Worm (Caenorhabditis elegans): ENCODE measurements around the gene clp-6.

Gene clp-6

DNA sequence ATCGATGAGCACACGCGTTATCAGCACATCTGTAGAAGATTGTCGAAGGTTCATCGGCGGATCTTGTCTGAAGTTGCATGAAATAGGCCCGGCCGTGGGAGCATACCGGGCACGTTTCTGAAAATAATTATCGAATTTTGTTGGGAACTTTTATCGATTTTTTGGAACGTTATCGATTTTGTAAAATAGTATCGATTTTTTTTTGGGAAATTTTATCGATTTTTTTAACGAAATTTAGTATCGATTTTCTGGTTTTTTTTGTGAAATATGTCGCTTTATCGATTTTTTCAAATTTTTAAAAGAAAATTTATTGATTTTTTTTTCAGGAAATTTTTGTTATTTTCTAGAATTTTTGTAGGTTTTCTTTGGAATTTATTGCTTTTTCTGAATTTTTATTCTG is 26.1 kb downstream of the clp-6 start:
- TF ChIP-seq hlh-6 (tag; optimal IDR thresholded peaks at IDR 0.05) = no peak
- TF ChIP-seq lin-11 (tag; optimal IDR thresholded peaks at IDR 0.05) = no peak
- no peak for TF ChIP-seq sox-4 (tag; optimal IDR thresholded peaks at IDR 0.05)
- no peak for TF ChIP-seq ahr-1 (tag; optimal IDR thresholded peaks at IDR 0.05)
- TF ChIP-seq pha-4 (tag; optimal IDR thresholded peaks at IDR 0.05) = no peak
- TF ChIP-seq ceh-34 (tag; optimal IDR thresholded peaks at IDR 0.05) = no peak
- no peak for TF ChIP-seq fax-1 (tag; optimal IDR thresholded peaks at IDR 0.05)
- no peak for TF ChIP-seq rnt-1 (tag; optimal IDR thresholded peaks at IDR 0.05)
- TF ChIP-seq nhr-232 (tag; optimal IDR thresholded peaks at IDR 0.05) = no peak
- no peak for TF ChIP-seq sdc-2 (tag; optimal IDR thresholded peaks at IDR 0.05)
- no peak for TF ChIP-seq ceh-24 (tag; optimal IDR thresholded peaks at IDR 0.05)
- TF ChIP-seq ceh-31 (tag; optimal IDR thresholded peaks at IDR 0.05) = no peak
- TF ChIP-seq elt-2 (tag; optimal IDR thresholded peaks at IDR 0.05) = no peak
- TF ChIP-seq npax-4 (tag; optimal IDR thresholded peaks at IDR 0.05) = no peak
- no peak for TF ChIP-seq dve-1 (tag; optimal IDR thresholded peaks at IDR 0.05)
- no peak for TF ChIP-seq gmeb-2 (tag; optimal IDR thresholded peaks at IDR 0.05)
- no peak for TF ChIP-seq ceh-45 (GFP tag; IDR thresholded peaks at IDR 0.05)
- no peak for TF ChIP-seq K02D7.2 (tag; optimal IDR thresholded peaks at IDR 0.05)
- no peak for TF ChIP-seq lim-6 (tag; optimal IDR thresholded peaks at IDR 0.05)
- TF ChIP-seq T23F11.4 (GFP tag; optimal IDR thresholded peaks at IDR 0.05) = no peak

DNA sequence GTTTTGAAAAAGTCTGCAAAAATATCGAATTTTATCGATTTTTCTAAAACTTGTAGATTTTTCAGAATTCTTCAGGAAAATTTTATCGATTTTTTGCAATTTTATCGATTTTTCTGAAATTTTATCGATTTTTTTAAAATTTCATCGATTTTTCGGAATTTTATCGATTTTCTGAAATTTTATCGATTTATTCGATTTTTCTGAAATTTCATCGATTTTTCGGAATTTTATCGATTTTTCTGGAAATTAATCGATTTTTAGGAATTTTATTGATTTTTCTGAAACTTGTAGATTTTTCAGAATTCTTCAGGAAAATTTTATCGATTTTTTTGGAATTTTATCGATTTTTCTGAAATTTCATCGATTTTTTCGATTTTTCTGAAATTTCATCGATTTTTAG is 26.7 kb downstream of the clp-6 start:
- TF ChIP-seq ceh-48 (tag; optimal IDR thresholded peaks at IDR 0.05) (peak; percentile 91), che-1 (tag; optimal IDR thresholded peaks at IDR 0.05) (no peak), npax-4 (tag; optimal IDR thresholded peaks at IDR 0.05) (no peak), Y22D7AL.16 (tag; optimal IDR thresholded peaks at IDR 0.05) (no peak)

DNA sequence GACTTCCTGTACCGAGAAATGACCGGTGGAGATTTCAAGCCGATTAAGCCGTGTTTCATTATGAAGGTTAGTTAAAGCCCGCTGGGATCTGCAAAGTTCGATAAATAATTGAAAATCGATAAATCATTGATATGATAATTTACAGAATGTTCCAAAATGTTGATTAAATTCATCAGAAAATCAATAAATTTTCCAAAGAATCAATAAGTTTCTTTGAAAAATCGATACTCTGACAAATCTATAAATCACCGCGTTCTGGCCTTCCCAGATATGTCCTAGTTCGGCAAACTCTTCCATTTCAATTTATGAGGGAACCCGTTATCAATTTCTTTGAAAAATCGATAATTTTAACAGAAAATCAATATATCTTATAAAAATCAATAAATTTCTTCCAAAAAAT is 27.3 kb downstream of the clp-6 start:
- TF ChIP-seq tbx-2 (tag; optimal IDR thresholded peaks at IDR 0.05) = no peak
- TF ChIP-seq ceh-18 (tag; optimal IDR thresholded peaks at IDR 0.05) = no peak
- no peak for TF ChIP-seq ceh-6 (GFP tag; optimal IDR thresholded peaks at IDR 0.05)
- no peak for TF ChIP-seq K02D7.2 (tag; optimal IDR thresholded peaks at IDR 0.05)
- TF ChIP-seq ets-4 (tag; optimal IDR thresholded peaks at IDR 0.05) = no peak
- no peak for TF ChIP-seq npax-4 (tag; optimal IDR thresholded peaks at IDR 0.05)
- TF ChIP-seq hlh-30 (tag; optimal IDR thresholded peaks at IDR 0.05; ENCODE audit: insufficient read depth) = no peak
- TF ChIP-seq tbx-7 (tag; optimal IDR thresholded peaks at IDR 0.05) = no peak
- no peak for TF ChIP-seq fax-1 (tag; optimal IDR thresholded peaks at IDR 0.05)
- TF ChIP-seq K09A11.1 (tag; optimal IDR thresholded peaks at IDR 0.05; ENCODE audit: insufficient read depth) = no peak
- TF ChIP-seq eyg-1 (tag; optimal IDR thresholded peaks at IDR 0.05) = no peak
- TF ChIP-seq unc-42 (tag; optimal IDR thresholded peaks at IDR 0.05) = no peak
- no peak for TF ChIP-seq ceh-45 (GFP tag; IDR thresholded peaks at IDR 0.05)
- no peak for TF ChIP-seq pag-3 (tag; optimal IDR thresholded peaks at IDR 0.05; ENCODE audit: borderline replicate concordance)
- no peak for TF ChIP-seq ref-2 (tag; optimal IDR thresholded peaks at IDR 0.05)
- no peak for TF ChIP-seq dve-1 (tag; optimal IDR thresholded peaks at IDR 0.05)
- TF ChIP-seq odd-2 (tag; optimal IDR thresholded peaks at IDR 0.05) = no peak

DNA sequence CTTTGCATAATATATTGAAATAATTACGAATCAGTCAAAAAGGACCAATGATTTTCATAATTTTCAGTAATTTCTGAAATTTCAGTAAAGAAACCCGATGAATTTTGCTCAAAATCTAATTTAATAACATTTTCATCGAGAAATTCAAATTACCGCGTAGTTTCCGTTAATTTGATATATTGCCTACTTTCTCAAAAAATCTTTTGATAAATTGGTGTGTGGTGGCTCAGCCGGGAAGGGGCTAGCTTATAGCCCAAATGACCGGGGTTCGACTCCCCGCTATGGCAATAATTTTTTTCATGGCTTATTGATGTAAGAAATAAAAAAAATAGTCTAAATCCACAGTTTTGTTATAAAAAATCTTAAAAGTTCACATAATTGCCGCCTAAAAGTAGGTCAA is 27.8 kb downstream of the clp-6 start:
- TF ChIP-seq pat-9 (tag; optimal IDR thresholded peaks at IDR 0.05) (no peak), nhr-232 (tag; optimal IDR thresholded peaks at IDR 0.05) (no peak), ahr-1 (tag; optimal IDR thresholded peaks at IDR 0.05) (no peak), ceh-18 (tag; optimal IDR thresholded peaks at IDR 0.05) (no peak), pqm-1 (tag; optimal IDR thresholded peaks at IDR 0.05) (no peak), K02D7.2 (tag; optimal IDR thresholded peaks at IDR 0.05) (no peak), npax-4 (tag; optimal IDR thresholded peaks at IDR 0.05) (no peak), ceh-24 (tag; optimal IDR thresholded peaks at IDR 0.05) (no peak), Y22D7AL.16 (tag; optimal IDR thresholded peaks at IDR 0.05) (no peak)
